Worm (Caenorhabditis elegans) whole organism, late embryonic: ENCODE measurements around the gene sulp-4.
A peak's percentile ranks its signal among the peaks of the same experiment; 100 is the strongest.

Experiments
- C08G9.2 ChIP-seq: sonication (generic microtip); optimal IDR thresholded peaks from 2 replicates; lab custom pipeline; 2016; ENCODE audit warnings: mild to moderate bottlenecking, missing genetic modification characterization, moderate library complexity, missing compliant biosample characterization
- F13H6.1 ChIP-seq: sonication (generic microtip); optimal IDR thresholded peaks from 2 replicates; lab custom pipeline; 2016; ENCODE audit warnings: missing genetic modification characterization, missing compliant biosample characterization
- ahr-1 ChIP-seq: sonication (generic microtip); optimal IDR thresholded peaks from 2 replicates; lab custom pipeline; 2016; ENCODE audit warnings: missing genetic modification characterization, missing compliant biosample characterization
- ceh-14 ChIP-seq: sonication (generic microtip); optimal IDR thresholded peaks from 2 replicates; lab custom pipeline; 2016; ENCODE audit warnings: missing genotype, missing genetic modification characterization, missing compliant biosample characterization
- ceh-18 ChIP-seq: sonication (generic microtip); optimal IDR thresholded peaks from 2 replicates; lab custom pipeline; 2016; ENCODE audit warnings: missing genetic modification characterization, missing compliant biosample characterization
- ceh-22 ChIP-seq: sonication (generic microtip); optimal IDR thresholded peaks from 2 replicates; lab custom pipeline; 2017; ENCODE audit warnings: missing biosample characterization, missing genetic modification characterization
- ceh-24 ChIP-seq: sonication (generic microtip); optimal IDR thresholded peaks from 2 replicates; lab custom pipeline; 2016; ENCODE audit warnings: mild to moderate bottlenecking, missing genetic modification characterization, missing compliant biosample characterization
- ceh-31 ChIP-seq: sonication (generic microtip); optimal IDR thresholded peaks from 2 replicates; lab custom pipeline; 2016; ENCODE audit warnings: missing genetic modification characterization, missing compliant biosample characterization
- ceh-34 ChIP-seq: sonication (generic microtip); optimal IDR thresholded peaks from 2 replicates; lab custom pipeline; 2016; ENCODE audit warnings: mild to moderate bottlenecking, missing genetic modification characterization, missing compliant biosample characterization
- ceh-6 ChIP-seq: fragments of 200-800 bp; sonication (Bioruptor generic); optimal IDR thresholded peaks from 2 replicates; lab custom pipeline; 2018; ENCODE audit warnings: mild to moderate bottlenecking, missing genetic modification characterization, missing compliant biosample characterization
- dmd-4 ChIP-seq: sonication (generic microtip); optimal IDR thresholded peaks from 2 replicates; lab custom pipeline; 2016; ENCODE audit warnings: borderline replicate concordance, missing genetic modification characterization, missing compliant biosample characterization
- dve-1 ChIP-seq: sonication (generic microtip); optimal IDR thresholded peaks from 2 replicates; lab custom pipeline; 2017; ENCODE audit warnings: antibody characterized with exemption, mild to moderate bottlenecking, missing genetic modification characterization, missing compliant biosample characterization
- elt-2 ChIP-seq: sonication (generic microtip); optimal IDR thresholded peaks from 2 replicates; lab custom pipeline; 2016; ENCODE audit warnings: missing genetic modification reagents, missing genetic modification characterization, missing compliant biosample characterization
- elt-4 ChIP-seq: sonication (generic microtip); optimal IDR thresholded peaks from 2 replicates; lab custom pipeline; 2016; ENCODE audit warnings: missing genetic modification characterization, missing compliant biosample characterization
- ets-4 ChIP-seq: sonication (generic microtip); optimal IDR thresholded peaks from 2 replicates; lab custom pipeline; 2016; ENCODE audit warnings: missing genetic modification characterization, missing compliant biosample characterization
- eyg-1 ChIP-seq: sonication (generic microtip); optimal IDR thresholded peaks from 2 replicates; lab custom pipeline; 2016; ENCODE audit warnings: missing genotype, missing genetic modification characterization, missing compliant biosample characterization
- fkh-10 ChIP-seq: fragments of 150-350 bp; optimal IDR thresholded peaks from 2 replicates; lab custom pipeline; 2014; ENCODE audit warnings: missing biosample characterization, missing genetic modification reagents, missing genetic modification characterization
- hlh-30 ChIP-seq: sonication (generic microtip); optimal IDR thresholded peaks from 2 replicates; lab custom pipeline; 2017; ENCODE audit warnings: antibody characterized with exemption, missing genetic modification characterization, missing compliant biosample characterization; ENCODE audit not compliant: insufficient read depth
- hlh-6 ChIP-seq: sonication (generic microtip); optimal IDR thresholded peaks from 2 replicates; lab custom pipeline; 2016; ENCODE audit warnings: missing genotype, missing genetic modification characterization, missing compliant biosample characterization
- hlh-8 ChIP-seq: sonication (generic microtip); optimal IDR thresholded peaks from 2 replicates; lab custom pipeline; 2016; ENCODE audit warnings: missing genotype, missing genetic modification characterization, missing compliant biosample characterization
- lim-6 ChIP-seq: sonication (generic microtip); optimal IDR thresholded peaks from 2 replicates; lab custom pipeline; 2016; ENCODE audit warnings: missing genetic modification characterization, missing compliant biosample characterization
- nhr-11 ChIP-seq: fragments of 150-350 bp; optimal IDR thresholded peaks from 2 replicates; lab custom pipeline; 2014; ENCODE audit warnings: missing biosample characterization, missing genetic modification characterization
- nhr-232 ChIP-seq: sonication (generic microtip); optimal IDR thresholded peaks from 2 replicates; lab custom pipeline; 2016; ENCODE audit warnings: missing genetic modification characterization, missing compliant biosample characterization
- npax-4 ChIP-seq: sonication (generic microtip); optimal IDR thresholded peaks from 2 replicates; lab custom pipeline; 2016; ENCODE audit warnings: missing genetic modification characterization, missing compliant biosample characterization
- odd-2 ChIP-seq: sonication (generic microtip); optimal IDR thresholded peaks from 2 replicates; lab custom pipeline; 2017; ENCODE audit warnings: antibody characterized with exemption, mild to moderate bottlenecking, missing genetic modification characterization, missing compliant biosample characterization
- pag-3 ChIP-seq: sonication (generic microtip); optimal IDR thresholded peaks from 2 replicates; lab custom pipeline; 2016; ENCODE audit warnings: missing compliant biosample characterization, missing genetic modification characterization, borderline replicate concordance
- pax-1 ChIP-seq: fragments of 150-350 bp; optimal IDR thresholded peaks from 2 replicates; lab custom pipeline; 2014; ENCODE audit warnings: missing biosample characterization, missing genetic modification characterization
- pha-2 ChIP-seq: sonication (generic microtip); optimal IDR thresholded peaks from 2 replicates; lab custom pipeline; 2017; ENCODE audit warnings: mild to moderate bottlenecking, missing genetic modification characterization, missing compliant biosample characterization
- pqm-1 ChIP-seq: sonication (generic microtip); optimal IDR thresholded peaks from 2 replicates; lab custom pipeline; 2016; ENCODE audit warnings: missing genetic modification characterization, missing compliant biosample characterization
- rnt-1 ChIP-seq: sonication (generic microtip); optimal IDR thresholded peaks from 2 replicates; lab custom pipeline; 2016; ENCODE audit warnings: missing genetic modification characterization, missing compliant biosample characterization
- sox-2 ChIP-seq: fragments of 200-800 bp; sonication (Bioruptor generic); IDR thresholded peaks from 2 replicates; pipeline ENCODE4 v1.3.6; 2022; ENCODE audit warnings: missing genetic modification reagents, missing genetic modification characterization, missing compliant biosample characterization
- tbx-2 ChIP-seq: sonication (generic microtip); optimal IDR thresholded peaks from 2 replicates; lab custom pipeline; 2016; ENCODE audit warnings: missing genetic modification characterization, missing compliant biosample characterization
- tbx-7 ChIP-seq: sonication (generic microtip); optimal IDR thresholded peaks from 2 replicates; lab custom pipeline; 2016; ENCODE audit warnings: missing genotype, missing genetic modification characterization, missing compliant biosample characterization
- ttx-3 ChIP-seq: sonication (generic microtip); optimal IDR thresholded peaks from 2 replicates; lab custom pipeline; 2016; ENCODE audit warnings: missing genetic modification reagents, missing genetic modification characterization, missing compliant biosample characterization
- unc-3 ChIP-seq, 2 experiments: fragments of 200-800 bp in 1 of 2; sonication (Bioruptor generic) in 1 of 2; sonication (generic microtip) in 1 of 2; conservative IDR thresholded peaks in 1 of 2; optimal IDR thresholded peaks in 1 of 2; 2 replicates each; pipeline versions ENCODE4 v1.3.6 to Lab custom; 2016 to 2022; ENCODE audit warnings: missing compliant biosample characterization in 2 of 2, missing genetic modification characterization in 2 of 2, missing genetic modification reagents in 1 of 2
- unc-42 ChIP-seq: sonication (generic microtip); optimal IDR thresholded peaks from 2 replicates; lab custom pipeline; 2016; ENCODE audit warnings: missing genotype, missing genetic modification characterization, missing compliant biosample characterization
- unc-55 ChIP-seq: sonication (generic microtip); optimal IDR thresholded peaks from 2 replicates; lab custom pipeline; 2017; ENCODE audit warnings: missing biosample characterization, missing genetic modification reagents, missing genetic modification characterization
- zip-5 ChIP-seq: sonication (generic microtip); optimal IDR thresholded peaks from 2 replicates; lab custom pipeline; 2016; ENCODE audit warnings: missing genetic modification characterization, missing compliant biosample characterization

The sulp-4 gene

ce11 chrV:11893975-11894374 is 18.8 kb downstream of the sulp-4 start, which contains the start of gene K12G11.6:
Gene K12G11.6, plus strand, starts transcription at chrV:11894331.
- TF ChIP-seq ceh-14 = no peak
- no peak for TF ChIP-seq eyg-1 (tag; lab: Kevin White, UChicago)
- TF ChIP-seq pha-2 (tag; lab: Kevin White, UChicago) = no peak
- no peak for TF ChIP-seq hlh-8
- no peak for TF ChIP-seq elt-4 (tag; lab: Kevin White, UChicago)
- no peak for TF ChIP-seq lim-6 (tag; lab: Kevin White, UChicago)
- TF ChIP-seq pag-3 = no peak
- no peak for TF ChIP-seq ceh-34 (tag; lab: Kevin White, UChicago)
- TF ChIP-seq dve-1 (tag; lab: Kevin White, UChicago) = no peak
- no peak for TF ChIP-seq zip-5
- TF ChIP-seq dmd-4 = no peak
- no peak for TF ChIP-seq F13H6.1 (tag; lab: Kevin White, UChicago)
- TF ChIP-seq nhr-11 (tag; lab: Kevin White, UChicago) = no peak
- no peak for TF ChIP-seq ceh-18 (tag; lab: Kevin White, UChicago)
- TF ChIP-seq rnt-1 (tag; lab: Kevin White, UChicago) = no peak

DNA sequence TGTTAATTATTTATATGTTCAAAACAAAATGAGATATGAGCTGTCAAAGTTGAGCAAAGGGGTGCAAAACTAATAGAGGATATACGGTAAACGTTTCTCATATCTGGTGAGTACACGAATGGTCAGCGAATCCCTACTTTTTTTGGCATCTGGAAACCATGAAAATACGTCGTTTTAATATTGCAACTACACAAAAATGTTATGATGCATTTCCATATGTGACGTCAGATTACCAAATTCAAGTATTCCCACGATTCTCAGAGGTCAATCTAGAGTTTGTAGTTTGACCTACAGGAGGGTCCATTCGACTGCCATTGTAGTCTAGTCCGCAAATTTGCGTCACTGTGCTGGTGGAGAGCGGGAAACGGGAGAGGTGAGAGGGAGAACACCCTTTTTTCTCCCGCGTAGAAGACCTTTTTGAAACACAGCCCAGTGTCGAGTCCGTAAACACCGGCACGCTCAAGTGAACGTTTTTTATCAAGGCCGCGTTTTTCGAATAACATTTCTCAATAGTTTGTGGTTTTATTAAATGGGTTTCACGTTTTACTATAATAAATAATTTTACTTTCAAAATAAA is 21.2 kb downstream of the sulp-4 start:
- TF ChIP-seq pax-1 (no peak), ceh-24 (tag; lab: Kevin White, UChicago) (no peak), tbx-2 (tag; lab: Kevin White, UChicago) (peak; percentile 39), ceh-31 (peak; percentile 6), hlh-6 (tag; lab: Kevin White, UChicago) (no peak), pqm-1 (tag; lab: Kevin White, UChicago) (no peak), nhr-232 (tag; lab: Kevin White, UChicago) (no peak), C08G9.2 (tag; lab: Kevin White, UChicago) (no peak), tbx-7 (tag; lab: Kevin White, UChicago) (no peak), unc-3 (GFP tag; conservative IDR thresholded peaks at IDR 0.05; lab: Robert Waterston, UW) (no peak), unc-3 (tag; optimal IDR thresholded peaks at IDR 0.05; lab: Kevin White, UChicago) (no peak)

DNA sequence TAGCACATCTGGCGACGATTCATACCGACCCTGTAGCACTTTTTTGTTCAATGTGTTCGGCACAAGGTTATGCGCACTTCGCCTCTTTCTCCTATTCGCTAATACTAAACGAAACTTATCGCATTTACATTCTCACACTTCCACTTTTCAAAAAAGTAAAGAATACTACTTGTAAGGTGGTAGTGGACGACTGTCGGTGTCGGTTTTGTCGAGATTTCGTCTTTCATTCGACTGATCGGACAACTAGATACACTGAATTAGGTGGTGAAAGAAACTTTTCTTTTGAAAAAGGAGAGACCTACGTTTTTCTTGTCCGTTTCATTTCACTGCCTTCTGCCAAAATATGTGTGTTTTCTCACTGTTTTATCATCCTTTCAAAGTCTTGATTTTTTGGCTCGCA is 22.4 kb downstream of the sulp-4 start:
- no peak for TF ChIP-seq npax-4 (tag; lab: Kevin White, UChicago)
- no peak for TF ChIP-seq unc-42 (tag; lab: Kevin White, UChicago)
- no peak for TF ChIP-seq pha-2 (tag; lab: Kevin White, UChicago)

- TF ChIP-seq ceh-22 (tag; lab: Kevin White, UChicago) (no peak), ets-4 (tag; lab: Kevin White, UChicago) (no peak), unc-55 (GFP tag; lab: Kevin White, UChicago) (peak; percentile 5)
Measured at ce11 chrV:11899149-11899548, 24.0 kb downstream of the sulp-4 start, which contains the start of gene sma-1. Gene sma-1, plus strand, starts transcription at chrV:11899449.

- TF ChIP-seq ceh-6 (GFP tag; lab: Kevin White, UChicago) (no peak), tbx-7 (tag; lab: Kevin White, UChicago) (no peak), ceh-18 (tag; lab: Kevin White, UChicago) (no peak), rnt-1 (tag; lab: Kevin White, UChicago) (no peak), dve-1 (tag; lab: Kevin White, UChicago) (no peak), odd-2 (no peak), ets-4 (tag; lab: Kevin White, UChicago) (no peak), ttx-3 (no peak), elt-2 (tag; lab: Kevin White, UChicago) (no peak), ahr-1 (no peak), fkh-10 (no peak), sox-2 (GFP tag; lab: Robert Waterston, UW) (no peak), elt-4 (tag; lab: Kevin White, UChicago) (no peak), dmd-4 (no peak), pha-2 (tag; lab: Kevin White, UChicago) (no peak), hlh-30 (tag; lab: Kevin White, UChicago) (no peak)
Measured at ce11 chrV:11900127-11900526, 25.0 kb downstream of the sulp-4 start.
